Fruit fly (Drosophila melanogaster): ENCODE results near the gene mRpL49.

DNA sequence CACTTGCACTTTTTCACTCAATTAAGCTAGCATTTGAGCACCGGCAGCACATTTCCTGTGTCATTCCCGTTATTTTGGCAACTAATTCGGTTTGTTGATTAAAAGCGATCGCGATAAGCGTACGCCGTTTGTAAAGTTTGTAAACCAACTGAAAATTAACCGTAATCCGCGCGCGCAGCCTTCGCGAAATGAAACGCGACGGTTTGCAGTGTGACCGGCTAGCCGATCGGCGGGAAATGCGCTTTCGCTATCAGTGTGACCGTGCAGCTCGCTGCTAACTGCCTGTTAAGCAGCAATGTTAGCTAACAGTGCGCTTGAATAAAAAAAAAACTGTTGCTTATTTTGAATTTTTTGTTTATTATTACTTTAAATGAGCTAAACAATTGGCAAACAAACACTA is 9.8 kb upstream of the mRpL49 start, which contains the start of gene Pde9:
- TF ChIP-seq CG6854 (GFP tag; optimal IDR thresholded peaks at IDR 0.05) (no peak), dsx (GFP tag; optimal IDR thresholded peaks at IDR 0.05; ENCODE audit: poor library complexity, severe bottlenecking) (no peak), Lpt (GFP tag; optimal IDR thresholded peaks at IDR 0.05) (no peak), CG15336 (GFP tag; IDR thresholded peaks at IDR 0.05) (no peak), CG3032 (tag; optimal IDR thresholded peaks at IDR 0.05) (no peak), fd59A (GFP tag; optimal IDR thresholded peaks at IDR 0.05) (no peak)

All from whole organism, prepupa.